Fruit fly (Drosophila melanogaster): ENCODE results near the gene CG17917.

- TF ChIP-seq CTCF (optimal IDR thresholded peaks at IDR 0.05) (no peak), CG8478 (optimal IDR thresholded peaks at IDR 0.05) (no peak)
Observed at dm6 chr3R:6352893-6353623, 11.3 kb downstream of the CG17917 start.
